Worm (Caenorhabditis elegans) whole organism, L4 larva: ENCODE results near the gene ZK546.2.

ENCODE experiments used
- Y105C5A.15 ChIP-seq: fragments of 200-800 bp; sonication (Bioruptor generic); IDR thresholded peaks from 2 replicates; pipeline ENCODE4 v1.3.6; 2022; ENCODE audit warnings: missing genetic modification characterization, missing compliant biosample characterization
- ZK546.5 ChIP-seq, 2 experiments: sonication (generic microtip); optimal IDR thresholded peaks; 2 replicates each; lab custom pipeline; 2017; ENCODE audit warnings: missing biosample characterization in 2 of 2, missing genetic modification characterization in 2 of 2
- mxl-2 ChIP-seq: fragments of 200-800 bp; sonication (Bioruptor generic); conservative IDR thresholded peaks from 2 replicates; pipeline ENCODE4 v1.3.6; 2022; ENCODE audit warnings: missing genetic modification reagents, missing genetic modification characterization, missing compliant biosample characterization
- nhr-6 ChIP-seq: fragments of 150-350 bp; optimal IDR thresholded peaks from 2 replicates; lab custom pipeline; 2014; ENCODE audit warnings: missing biosample characterization, missing genetic modification characterization
- pqm-1 ChIP-seq: sonication (generic microtip); optimal IDR thresholded peaks from 2 replicates; lab custom pipeline; 2017; ENCODE audit warnings: missing biosample characterization, missing genetic modification characterization
- unc-62 ChIP-seq, 3 experiments: fragments of 150-350 bp in 1 of 3; sonication (generic microtip); optimal IDR thresholded peaks in 2 of 3; peaks in 1 of 3; 1 replicate in 1 of 3; 2 replicates in 2 of 3; lab custom pipeline; 2014 to 2017; ENCODE audit warnings: missing biosample characterization in 3 of 3, missing genetic modification characterization in 3 of 3, missing genetic modification reagents in 3 of 3, missing genotype in 1 of 3

- TF ChIP-seq unc-62 (GFP tag; optimal IDR thresholded peaks at IDR 0.05 in 1 of 2; lab: Kevin White, UChicago) (no peak), unc-62 (tag; optimal IDR thresholded peaks at IDR 0.05; lab: Kevin White, UChicago) (no peak), Y105C5A.15 (no peak), nhr-6 (no peak), ZK546.5 (tag; optimal IDR thresholded peaks at IDR 0.05; lab: Kevin White, UChicago) (no peak), pqm-1 (no peak), mxl-2 (GFP tag; lab: Robert Waterston, UW) (no peak)
These were observed 30.3 kb upstream of the ZK546.2 start for ce11 chrII:4915572-4915971.
